Worm (Caenorhabditis elegans) whole organism, L1 larva: ENCODE data around the gene acs-19.

Experiments
- ama-1 ChIP-seq: fragments of 150-350 bp; optimal IDR thresholded peaks from 2 replicates; lab custom pipeline; 2014
- lin-15B ChIP-seq: fragments of 150-350 bp; sonication (generic microtip); optimal IDR thresholded peaks from 3 replicates; lab custom pipeline; 2014; ENCODE audit warnings: missing biosample characterization, missing genetic modification characterization
- lin-39 ChIP-seq: fragments of 150-350 bp; optimal IDR thresholded peaks from 2 replicates; lab custom pipeline; 2014; ENCODE audit warnings: missing biosample characterization, missing genetic modification reagents, missing genetic modification characterization
- mep-1 ChIP-seq: fragments of 150-350 bp; optimal IDR thresholded peaks from 2 replicates; lab custom pipeline; 2014; ENCODE audit warnings: missing biosample characterization, missing genetic modification characterization
- nhr-28 ChIP-seq: fragments of 150-350 bp; optimal IDR thresholded peaks from 2 replicates; lab custom pipeline; 2014; ENCODE audit warnings: missing biosample characterization, missing genetic modification characterization
- pag-3 ChIP-seq: sonication (generic microtip); optimal IDR thresholded peaks from 2 replicates; lab custom pipeline; 2017; ENCODE audit warnings: missing genetic modification characterization, mild to moderate bottlenecking, missing compliant biosample characterization, antibody characterized with exemption, borderline replicate concordance; ENCODE audit not compliant: insufficient read depth
- pax-3 ChIP-seq: fragments of 200-800 bp; sonication (Bioruptor generic); optimal IDR thresholded peaks from 2 replicates; lab custom pipeline; 2018; ENCODE audit warnings: mild to moderate bottlenecking, missing genetic modification characterization, moderate library complexity, missing compliant biosample characterization
- zag-1 ChIP-seq: fragments of 150-350 bp; optimal IDR thresholded peaks from 2 replicates; lab custom pipeline; 2014; ENCODE audit warnings: missing biosample characterization, missing genetic modification characterization

ce11 chrIII:3901542-3901941 is 37.3 kb downstream of the acs-19 start, which contains the start of gene tir-1:
- TF ChIP-seq ama-1 (lab: Kevin White, UChicago) = no peak
- TF ChIP-seq pag-3 (tag; lab: Kevin White, UChicago) = no peak
- no peak for TF ChIP-seq lin-39 (tag; lab: Kevin White, UChicago)
- TF ChIP-seq lin-15B (tag; lab: Kevin White, UChicago) = no peak
- TF ChIP-seq pax-3 (tag; lab: Kevin White, UChicago) = no peak
- TF ChIP-seq zag-1 (tag; lab: Kevin White, UChicago) = no peak
- TF ChIP-seq nhr-28 = no peak
- TF ChIP-seq mep-1 (tag; lab: Kevin White, UChicago) = no peak
